Worm (Caenorhabditis elegans) whole organism, early embryonic: ENCODE results near the gene nhr-119.

Source experiments
- B0310.2 ChIP-seq: sonication (generic microtip); optimal IDR thresholded peaks from 2 replicates; lab custom pipeline; 2016; ENCODE audit warnings: mild to moderate bottlenecking, missing genetic modification characterization, missing compliant biosample characterization
- aly-1 ChIP-seq: sonication (generic microtip); optimal IDR thresholded peaks from 2 replicates; lab custom pipeline; 2016; ENCODE audit warnings: missing genetic modification characterization, missing compliant biosample characterization
- ama-1 ChIP-seq: fragments of 150-350 bp; optimal IDR thresholded peaks from 2 replicates; lab custom pipeline; 2014
- hmg-4 ChIP-seq: fragments of 200-800 bp; sonication (Bioruptor generic); optimal IDR thresholded peaks from 2 replicates; lab custom pipeline; 2018; ENCODE audit warnings: mild to moderate bottlenecking, missing genetic modification characterization, missing compliant biosample characterization
- pes-1 ChIP-seq: fragments of 200-800 bp; sonication (Bioruptor generic); IDR thresholded peaks from 2 replicates; pipeline ENCODE4 v1.3.6; 2022; ENCODE audit warnings: missing genetic modification reagents, missing genetic modification characterization, missing compliant biosample characterization

DNA sequence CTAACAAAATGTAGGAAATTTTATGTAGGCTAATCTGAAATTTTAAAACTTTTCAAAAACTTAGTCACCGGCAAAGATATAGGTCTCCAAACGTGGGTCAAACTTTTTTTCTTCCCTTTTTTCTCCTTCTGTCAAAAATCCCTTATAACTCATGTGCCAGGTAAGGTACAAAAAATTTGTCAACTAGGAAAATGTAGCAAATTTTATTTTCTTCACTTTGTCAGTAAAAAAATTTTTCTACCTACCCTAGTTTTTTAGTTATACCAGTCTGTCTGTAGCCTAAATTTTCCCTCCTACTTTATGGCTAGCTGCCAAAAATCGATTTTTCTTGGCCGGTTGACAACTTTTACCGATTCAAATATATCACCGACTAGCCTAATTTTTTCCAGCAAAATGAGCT lies 16.3 kb upstream of the nhr-119 start, which contains the start of gene set-13:
- TF ChIP-seq ama-1 (no peak), pes-1 (GFP tag; lab: Robert Waterston, UW) (no peak), hmg-4 (GFP tag; lab: Kevin White, UChicago) (no peak), B0310.2 (no peak), aly-1 (tag; lab: Kevin White, UChicago) (no peak)
